Worm (Caenorhabditis elegans): Measurements from ENCODE around the gene uroc-1.

ce11 chrIV:16560971-16561370 is 18.4 kb upstream of the uroc-1 start:
- TF ChIP-seq unc-120 (tag; optimal IDR thresholded peaks at IDR 0.05; ENCODE audit: poor library complexity, severe bottlenecking) (no peak), blmp-1 (tag; optimal IDR thresholded peaks at IDR 0.05) (no peak), mab-5 (tag; optimal IDR thresholded peaks at IDR 0.05) (no peak), lsy-2 (tag; optimal IDR thresholded peaks at IDR 0.05) (no peak), pha-4 (tag; optimal IDR thresholded peaks at IDR 0.05) (no peak), nhr-12 (tag; optimal IDR thresholded peaks at IDR 0.05) (no peak)
